Fruit fly (Drosophila melanogaster) S2 (cell line): ENCODE results near the gene CG6040.

Experiments
- CG8478 ChIP-seq: fragments of >200 bp; optimal IDR thresholded peaks from 2 replicates; lab custom pipeline; 2018
- CTCF ChIP-seq, 2 experiments: fragments of >200 bp; optimal IDR thresholded peaks; 2 replicates each; lab custom pipeline; 2018

dm6 chr3R:19073002-19073401 is 23.8 kb upstream of the CG6040 start:
- TF ChIP-seq CG8478 (lab: Kevin White, UChicago) = no peak
- TF ChIP-seq CTCF (optimal IDR thresholded peaks at IDR 0.05; lab: Kevin White, UChicago) = no peak
